Fruit fly (Drosophila melanogaster) whole organism, embryonic: ENCODE data around the gene CG13603.
A peak's percentile ranks its signal among the peaks of the same experiment; 100 is the strongest.

Experiments used
- Ada2b ChIP-seq: fragments of 200-800 bp; sonication (Bioruptor generic); IDR thresholded peaks from 2 replicates; pipeline ENCODE4 v1.3.6; 2022; ENCODE audit warnings: missing biosample characterization, missing genetic modification characterization
- Atf3 ChIP-seq: fragments of 200-800 bp; sonication (Bioruptor generic); optimal IDR thresholded peaks from 3 replicates; lab custom pipeline; 2016; ENCODE audit warnings: missing biosample characterization, missing genetic modification characterization
- BEAF-32 ChIP-seq: fragments of 200-800 bp; sonication (Bioruptor generic); optimal IDR thresholded peaks from 3 replicates; lab custom pipeline; 2017; ENCODE audit warnings: missing biosample characterization, missing genetic modification characterization, mild to moderate bottlenecking, moderate library complexity, missing genetic modification reagents
- CG10274 ChIP-seq: fragments of 200-800 bp; sonication (Bioruptor generic); optimal IDR thresholded peaks from 3 replicates; lab custom pipeline; 2017; ENCODE audit warnings: missing biosample characterization, mild to moderate bottlenecking, missing genetic modification characterization
- CG10654 ChIP-seq: fragments of 200-800 bp; sonication (Bioruptor generic); optimal IDR thresholded peaks from 2 replicates; lab custom pipeline; 2016; ENCODE audit warnings: missing biosample characterization, missing genetic modification characterization
- CG12219 ChIP-seq: fragments of 200-800 bp; sonication (Bioruptor generic); optimal IDR thresholded peaks from 3 replicates; lab custom pipeline; 2018; ENCODE audit warnings: missing biosample characterization, mild to moderate bottlenecking, missing genetic modification characterization
- CG14441 ChIP-seq: fragments of 200-800 bp; sonication (Bioruptor generic); IDR thresholded peaks from 2 replicates; pipeline ENCODE4 v1.3.6; 2022; ENCODE audit warnings: missing biosample characterization, missing genetic modification characterization
- CG15269 ChIP-seq: fragments of 200-800 bp; sonication (Bioruptor generic); optimal IDR thresholded peaks from 2 replicates; lab custom pipeline; 2018; ENCODE audit warnings: missing biosample characterization, mild to moderate bottlenecking, missing genetic modification characterization, moderate library complexity
- CG17359 ChIP-seq: fragments of 200-800 bp; sonication (Bioruptor generic); optimal IDR thresholded peaks from 3 replicates; lab custom pipeline; 2018; ENCODE audit warnings: missing biosample characterization, mild to moderate bottlenecking, missing genetic modification characterization, moderate library complexity
- CG17361 ChIP-seq: fragments of 200-800 bp; sonication (Bioruptor generic); IDR thresholded peaks from 3 replicates; pipeline ENCODE4 v1.3.6; 2022; ENCODE audit warnings: missing biosample characterization, missing genetic modification characterization
- CG17385 ChIP-seq: fragments of 200-800 bp; sonication (Bioruptor generic); optimal IDR thresholded peaks from 3 replicates; lab custom pipeline; 2018; ENCODE audit warnings: missing biosample characterization, mild to moderate bottlenecking, missing genetic modification characterization
- CG18262 ChIP-seq: fragments of 200-800 bp; optimal IDR thresholded peaks from 3 replicates; lab custom pipeline; 2019; ENCODE audit warnings: missing biosample characterization, mild to moderate bottlenecking, missing genetic modification characterization, moderate library complexity
- CG1832 ChIP-seq: fragments of 200-800 bp; sonication (Bioruptor generic); optimal IDR thresholded peaks from 2 replicates; lab custom pipeline; 2017; ENCODE audit warnings: missing biosample characterization, mild to moderate bottlenecking, missing genetic modification characterization, inconsistent platforms
- CG2120 ChIP-seq: fragments of 200-800 bp; sonication (Bioruptor generic); optimal IDR thresholded peaks from 3 replicates; lab custom pipeline; 2016; ENCODE audit warnings: missing biosample characterization, missing genetic modification characterization
- CG30403 ChIP-seq: fragments of 200-800 bp; sonication (Bioruptor generic); optimal IDR thresholded peaks from 3 replicates; lab custom pipeline; 2016; ENCODE audit warnings: missing biosample characterization, missing genetic modification characterization
- CG32772 ChIP-seq: fragments of 200-800 bp; sonication (Bioruptor generic); IDR thresholded peaks from 2 replicates; pipeline ENCODE4 v1.3.6; 2022; ENCODE audit warnings: missing biosample characterization, missing genetic modification characterization
- CG34422 ChIP-seq: fragments of 200-800 bp; sonication (Bioruptor generic); IDR thresholded peaks from 3 replicates; pipeline ENCODE4 v1.3.6; 2022; ENCODE audit warnings: missing biosample characterization, missing genetic modification characterization
- CG4424 ChIP-seq: fragments of 200-800 bp; sonication (Bioruptor generic); optimal IDR thresholded peaks from 3 replicates; lab custom pipeline; 2016; ENCODE audit warnings: missing biosample characterization, missing genetic modification characterization
- CG4730 ChIP-seq: fragments of 200-800 bp; sonication (Bioruptor generic); IDR thresholded peaks from 2 replicates; pipeline ENCODE4 v1.3.6; 2022; ENCODE audit warnings: missing biosample characterization, missing genetic modification characterization
- CoRest ChIP-seq: fragments of 200-800 bp; sonication (Bioruptor generic); optimal IDR thresholded peaks from 3 replicates; lab custom pipeline; 2018; ENCODE audit warnings: missing biosample characterization, mild to moderate bottlenecking, missing genetic modification characterization, moderate library complexity
- D19A ChIP-seq: fragments of 200-800 bp; optimal IDR thresholded peaks from 3 replicates; lab custom pipeline; 2019; ENCODE audit warnings: missing biosample characterization, mild to moderate bottlenecking, missing genetic modification characterization, moderate library complexity
- D19B ChIP-seq: fragments of 200-800 bp; sonication (Bioruptor generic); optimal IDR thresholded peaks from 2 replicates; lab custom pipeline; 2017; ENCODE audit warnings: missing biosample characterization, mild to moderate bottlenecking, missing genetic modification characterization
- Dll ChIP-seq: fragments of 200-800 bp; sonication (Bioruptor generic); IDR thresholded peaks from 4 replicates; pipeline ENCODE4 v1.3.6; 2022; ENCODE audit warnings: missing biosample characterization, missing genetic modification characterization; ENCODE audit not compliant: partially characterized antibody
- Gsc ChIP-seq: fragments of 200-800 bp; sonication (Bioruptor generic); IDR thresholded peaks from 2 replicates; pipeline ENCODE4 v1.3.6; 2022; ENCODE audit warnings: missing biosample characterization, missing genetic modification characterization
- HHEX ChIP-seq: fragments of 200-800 bp; sonication (Bioruptor generic); optimal IDR thresholded peaks from 3 replicates; lab custom pipeline; 2017; ENCODE audit warnings: missing biosample characterization, mild to moderate bottlenecking, missing genetic modification characterization, missing genetic modification reagents
- HLH3B ChIP-seq: fragments of 200-800 bp; sonication (Bioruptor generic); IDR thresholded peaks from 2 replicates; pipeline ENCODE4 v1.3.6; 2022; ENCODE audit warnings: missing biosample characterization, missing genetic modification characterization
- Hsf ChIP-seq: fragments of 200-800 bp; sonication (Bioruptor generic); optimal IDR thresholded peaks from 3 replicates; lab custom pipeline; 2016; ENCODE audit warnings: missing biosample characterization, missing genetic modification characterization
- Rfx ChIP-seq: fragments of 200-800 bp; sonication (Bioruptor generic); IDR thresholded peaks from 2 replicates; pipeline ENCODE4 v1.3.6; 2022; ENCODE audit warnings: missing biosample characterization, missing genetic modification characterization
- Ssrp ChIP-seq: fragments of 200-800 bp; sonication (Bioruptor generic); optimal IDR thresholded peaks from 2 replicates; lab custom pipeline; 2018; ENCODE audit warnings: missing biosample characterization, mild to moderate bottlenecking, missing genetic modification characterization, moderate library complexity
- ap ChIP-seq: fragments of 200-800 bp; sonication (Bioruptor generic); IDR thresholded peaks from 2 replicates; pipeline ENCODE4 v1.3.6; 2022; ENCODE audit warnings: missing biosample characterization, missing genetic modification characterization
- ara ChIP-seq: fragments of 200-800 bp; sonication (Bioruptor generic); IDR thresholded peaks from 2 replicates; pipeline ENCODE4 v1.3.6; 2022; ENCODE audit warnings: missing biosample characterization, missing genetic modification characterization
- az2 ChIP-seq: fragments of 200-800 bp; sonication (Bioruptor generic); optimal IDR thresholded peaks from 3 replicates; lab custom pipeline; 2016; ENCODE audit warnings: missing biosample characterization, missing genetic modification characterization
- chinmo ChIP-seq: fragments of 200-800 bp; sonication (Bioruptor generic); IDR thresholded peaks from 4 replicates; pipeline ENCODE4 v1.3.6; 2022; ENCODE audit warnings: missing biosample characterization, missing genetic modification characterization; ENCODE audit not compliant: partially characterized antibody
- eyg ChIP-seq: fragments of 200-800 bp; sonication (Bioruptor generic); optimal IDR thresholded peaks from 3 replicates; lab custom pipeline; 2016; ENCODE audit warnings: missing biosample characterization, missing genetic modification characterization
- gem ChIP-seq: fragments of 200-800 bp; sonication (Bioruptor generic); optimal IDR thresholded peaks from 2 replicates; lab custom pipeline; 2019; ENCODE audit warnings: missing biosample characterization, mild to moderate bottlenecking, missing genetic modification characterization, moderate library complexity
- h ChIP-seq: fragments of >200 bp; optimal IDR thresholded peaks from 2 replicates; lab custom pipeline; 2017
- lmd ChIP-seq: fragments of 200-800 bp; sonication (Bioruptor generic); IDR thresholded peaks from 2 replicates; pipeline ENCODE4 v1.3.6; 2022; ENCODE audit warnings: missing biosample characterization, missing genetic modification characterization
- lola ChIP-seq, 3 experiments: fragments of >200 bp in 2 of 3; fragments of 200-800 bp in 1 of 3; sonication (Bioruptor generic) in 1 of 3; optimal IDR thresholded peaks; 2 replicates each; lab custom pipeline; 2017 to 2019; ENCODE audit warnings: missing biosample characterization in 3 of 3, missing genetic modification characterization in 3 of 3, mild to moderate bottlenecking in 1 of 3, moderate library complexity in 1 of 3
- mld ChIP-seq: fragments of 200-800 bp; sonication (Bioruptor generic); IDR thresholded peaks from 3 replicates; pipeline ENCODE4 v1.3.6; 2022; ENCODE audit warnings: missing biosample characterization, missing genetic modification characterization; ENCODE audit not compliant: partially characterized antibody
- nmo ChIP-seq: fragments of 200-800 bp; sonication (Bioruptor generic); optimal IDR thresholded peaks from 2 replicates; lab custom pipeline; 2018; ENCODE audit warnings: missing biosample characterization, mild to moderate bottlenecking, missing genetic modification characterization, moderate library complexity
- pan ChIP-seq, 4 experiments: fragments of >200 bp in 3 of 4; fragments of 200-800 bp in 1 of 4; sonication (Bioruptor generic) in 1 of 4; optimal IDR thresholded peaks in 3 of 4; IDR thresholded peaks in 1 of 4; 2 replicates each; pipeline versions ENCODE4 v1.3.6 to Lab custom; 2017 to 2022; ENCODE audit warnings: missing biosample characterization in 2 of 4, missing genetic modification characterization in 2 of 4, mixed read lengths in 1 of 4
- pnt ChIP-seq: fragments of 200-800 bp; sonication (Bioruptor generic); optimal IDR thresholded peaks from 3 replicates; lab custom pipeline; 2016; ENCODE audit warnings: missing biosample characterization, missing genetic modification characterization
- row ChIP-seq: fragments of 200-800 bp; sonication (Bioruptor generic); IDR thresholded peaks from 3 replicates; pipeline ENCODE4 v1.3.6; 2022; ENCODE audit warnings: missing biosample characterization, missing genetic modification characterization
- sens ChIP-seq: fragments of 200-800 bp; sonication (Bioruptor generic); peaks from one replicate; lab custom pipeline; 2016; ENCODE audit warnings: missing biosample characterization, missing genetic modification characterization
- so ChIP-seq: fragments of 200-800 bp; sonication (Bioruptor generic); IDR thresholded peaks from 3 replicates; pipeline ENCODE4 v1.3.6; 2022; ENCODE audit warnings: missing biosample characterization, missing genetic modification characterization
- sr ChIP-seq: fragments of 200-800 bp; sonication (Bioruptor generic); IDR thresholded peaks from 3 replicates; pipeline ENCODE4 v1.3.6; 2022; ENCODE audit warnings: missing biosample characterization, missing genetic modification characterization
- ttk ChIP-seq: fragments of 200-800 bp; sonication (Bioruptor generic); IDR thresholded peaks from 2 replicates; pipeline ENCODE4 v2.1.2; 2022; ENCODE audit warnings: missing biosample characterization, missing genetic modification characterization
- unpg ChIP-seq: fragments of 200-800 bp; sonication (Bioruptor generic); optimal IDR thresholded peaks from 3 replicates; lab custom pipeline; 2018; ENCODE audit warnings: missing biosample characterization, mild to moderate bottlenecking, missing genetic modification characterization, moderate library complexity

CG13603 gene

DNA sequence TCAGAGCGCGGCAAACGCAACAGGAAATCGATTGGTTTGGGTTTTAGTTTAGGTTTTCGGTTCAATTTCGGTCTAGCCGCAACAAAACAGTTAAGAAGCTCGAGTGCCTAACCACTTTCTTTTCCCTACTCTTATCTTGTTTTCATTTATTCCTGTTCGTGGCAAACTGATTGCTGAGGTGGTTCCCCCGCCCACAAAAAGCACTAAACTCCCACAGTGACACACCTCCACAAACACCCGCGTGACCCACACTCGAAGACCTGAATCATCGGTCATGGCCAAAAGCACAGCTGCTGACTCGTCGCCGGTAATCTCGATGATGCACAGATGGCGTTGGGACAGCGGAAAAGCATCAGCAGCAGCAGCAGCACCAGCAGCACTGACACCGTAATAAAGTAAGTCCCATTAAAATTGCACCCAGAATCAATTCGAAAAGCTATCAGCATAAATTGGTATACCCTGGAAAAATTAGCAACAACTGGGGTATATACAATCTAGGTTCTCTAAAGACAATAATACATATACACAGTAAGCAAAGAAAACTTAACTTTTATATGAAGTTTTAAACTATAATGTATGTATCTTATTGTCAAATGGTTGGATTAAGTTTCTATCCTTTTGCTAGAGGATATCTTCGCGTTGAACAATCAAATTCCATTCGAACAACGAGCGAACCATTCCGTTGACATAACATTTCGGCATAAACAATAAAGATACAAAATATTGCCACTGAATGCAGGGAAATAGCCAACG is 39.5 kb upstream of the CG13603 start (continued):
- peak; percentile 13 for TF ChIP-seq az2
- peak; percentile 38; the same call in 1 of the 2 replicates for TF ChIP-seq CG32772
- no peak; the same call in 2 of the 3 replicates for TF ChIP-seq so (GFP tag; lab: Robert Waterston, UW)
- TF ChIP-seq CG17361, result peak; percentile 49; the same call in 2 of the 3 replicates
- no peak for TF ChIP-seq Gsc (GFP tag; lab: Robert Waterston, UW)
- TF ChIP-seq CG34422, result 0 out of 3 replicates have a peak, but pooled peaks have one; percentile 15
- peak; percentile 25; the same call in 1 of the 2 replicates for TF ChIP-seq ap
- TF ChIP-seq CG17385 (GFP tag; lab: Kevin White, UChicago), result peak; percentile 2
- 0 out of 2 replicates have a peak, but pooled peaks have one; percentile 14 for TF ChIP-seq HLH3B
- TF ChIP-seq gem (tag; lab: Kevin White, UChicago), result peak; percentile 58
- TF ChIP-seq CG15269 (tag; lab: Kevin White, UChicago), result peak; percentile 28
- peak; percentile 35 for TF ChIP-seq CG4424 (GFP tag; lab: Kevin White, UChicago)
- TF ChIP-seq D19B (GFP tag; lab: Kevin White, UChicago), result peak; percentile 55
- TF ChIP-seq Atf3, result peak; percentile 34
- TF ChIP-seq lola (GFP tag; optimal IDR thresholded peaks at IDR 0.05; lab: Kevin White, UChicago), result peak in 1 of 3 experiments; percentile 17
- peak; percentile 21; the same call in 1 of the 2 replicates for TF ChIP-seq ttk (GFP tag; lab: Robert Waterston, UW)
- no peak for TF ChIP-seq CG10274
- peak; percentile 47 for TF ChIP-seq lmd (GFP tag; lab: Robert Waterston, UW)
- TF ChIP-seq eyg (GFP tag; lab: Kevin White, UChicago), result no peak
- peak; percentile 43; the same call in 1 of the 2 replicates for TF ChIP-seq Ada2b (GFP tag; lab: Robert Waterston, UW)
- TF ChIP-seq sens (GFP tag; lab: Kevin White, UChicago), result peak; percentile 83
- TF ChIP-seq pnt, result peak; percentile 9
- peak; percentile 5 for TF ChIP-seq unpg (GFP tag; lab: Kevin White, UChicago)
- peak; percentile 51; the same call in 2 of the 3 replicates for TF ChIP-seq row (GFP tag; lab: Robert Waterston, UW)
- TF ChIP-seq CG2120, result peak; percentile 38
- TF ChIP-seq chinmo, result no peak
- TF ChIP-seq h (lab: Kevin White, UChicago), result no peak
- no peak for TF ChIP-seq pan (optimal IDR thresholded peaks at IDR 0.05; lab: Kevin White, UChicago)
- peak in 1 of 2 experiments; percentile 62 for TF ChIP-seq pan (GFP tag; optimal IDR thresholded peaks at IDR 0.05 in 1 of 2, IDR thresholded peaks at IDR 0.05 in 1 of 2)
- TF ChIP-seq CG30403 (GFP tag; lab: Kevin White, UChicago), result peak; percentile 27
- peak; percentile 22 for TF ChIP-seq CoRest (tag; lab: Kevin White, UChicago)
- peak; percentile 32; the same call in 1 of the 2 replicates for TF ChIP-seq CG14441 (GFP tag; lab: Robert Waterston, UW)
- peak; percentile 13 for TF ChIP-seq Hsf (GFP tag; lab: Kevin White, UChicago)
- peak; percentile 10 for TF ChIP-seq HHEX (GFP tag; lab: Kevin White, UChicago)
- TF ChIP-seq CG10654 (GFP tag; lab: Kevin White, UChicago), result peak; percentile 10
- peak; percentile 54 for TF ChIP-seq Rfx (GFP tag; lab: Robert Waterston, UW)
- TF ChIP-seq sr (GFP tag; lab: Robert Waterston, UW), result peak; percentile 67; the same call in 2 of the 3 replicates
- TF ChIP-seq CG1832 (GFP tag; lab: Kevin White, UChicago), result no peak
- TF ChIP-seq Ssrp (tag; lab: Kevin White, UChicago), result peak; percentile 29
- peak; percentile 27; the same call in 1 of the 2 replicates for TF ChIP-seq CG4730 (GFP tag; lab: Robert Waterston, UW)
- no peak for TF ChIP-seq Dll
- peak; percentile 27 for TF ChIP-seq CG17359 (tag; lab: Kevin White, UChicago)
- TF ChIP-seq BEAF-32 (GFP tag; lab: Kevin White, UChicago), result no peak
- no peak for TF ChIP-seq D19A
- peak; percentile 13 for TF ChIP-seq CG12219
- peak; percentile 52 for TF ChIP-seq CG18262 (tag; lab: Kevin White, UChicago)
- 0 out of 3 replicates have a peak, but pooled peaks have one; percentile 22 for TF ChIP-seq mld
- peak; percentile 47 for TF ChIP-seq nmo (GFP tag; lab: Kevin White, UChicago)
- TF ChIP-seq ara (GFP tag; lab: Robert Waterston, UW), result 0 out of 2 replicates have a peak, but pooled peaks have one; percentile 27
